Fruit fly (Drosophila melanogaster): ENCODE measurements around the gene r.

r gene

DNA sequence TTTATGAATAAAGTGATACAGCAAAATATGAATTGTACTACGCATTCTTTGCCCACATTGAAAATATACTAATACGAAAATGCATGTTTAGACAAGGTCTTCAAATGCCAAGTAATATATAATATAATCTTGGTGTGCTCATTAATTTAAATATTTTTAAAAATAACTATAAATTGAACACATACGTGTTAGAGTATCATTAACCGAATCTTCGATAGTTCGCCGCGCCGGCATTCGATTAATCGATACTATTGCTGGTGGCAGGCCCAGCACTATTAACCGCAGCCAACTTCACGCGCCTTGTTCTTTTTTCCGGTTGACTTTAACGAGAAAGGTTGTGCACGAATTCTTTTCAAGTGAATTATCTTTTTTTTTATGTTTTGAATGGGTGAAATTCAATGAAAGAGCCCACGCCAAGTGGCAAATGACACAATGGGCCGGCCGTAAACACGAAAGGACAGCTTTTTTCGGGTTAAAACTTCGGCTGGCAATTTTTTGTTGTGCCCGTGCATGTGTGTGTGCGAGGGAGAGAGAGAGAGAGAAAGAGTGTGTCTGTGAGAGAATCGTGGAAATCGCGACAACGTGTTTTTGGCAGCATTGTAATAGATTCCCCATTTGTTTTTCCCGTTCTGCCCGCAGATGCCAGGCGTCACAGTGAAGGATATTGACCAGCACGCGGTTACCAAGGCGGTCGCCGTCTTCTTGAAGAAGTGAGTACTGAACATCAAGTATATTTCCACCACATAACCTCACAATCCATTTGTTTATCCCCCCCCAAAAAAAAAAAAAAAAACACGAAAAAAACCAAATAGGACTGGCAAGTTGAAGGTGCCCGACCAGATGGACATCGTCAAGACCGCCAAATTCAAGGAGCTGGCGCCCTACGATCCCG is 17.3 kb upstream of the r start, which contains the start of gene RpS19a (continued):
- TF ChIP-seq CG7271 (tag; optimal IDR thresholded peaks at IDR 0.05): peak; percentile 77
- TF ChIP-seq dati (GFP tag; IDR thresholded peaks at IDR 0.05): 0 out of 2 replicates have a peak, but pooled peaks have one; percentile 46
- peak; percentile 46 for TF ChIP-seq eyg (GFP tag; optimal IDR thresholded peaks at IDR 0.05)
- peak; percentile 97 for TF ChIP-seq Med (GFP tag)
- peak; percentile 15 to 64 for TF ChIP-seq bsh (GFP tag; optimal IDR thresholded peaks at IDR 0.05)
- peak; percentile 79 for TF ChIP-seq CG18599 (GFP tag; optimal IDR thresholded peaks at IDR 0.05)
- TF ChIP-seq B-H2 (GFP tag; optimal IDR thresholded peaks at IDR 0.05): peak; percentile 92
- peak; percentile 12 for TF ChIP-seq CG10654 (GFP tag; optimal IDR thresholded peaks at IDR 0.05)
- no peak for TF ChIP-seq CG15073 (GFP tag; optimal IDR thresholded peaks at IDR 0.05)
- TF ChIP-seq Atf-2 (GFP tag; optimal IDR thresholded peaks at IDR 0.05): peak; percentile 36
- peak; percentile 67 for TF ChIP-seq CG9817 (tag; optimal IDR thresholded peaks at IDR 0.05)
- peak; percentile 53 for TF ChIP-seq CG12769 (tag; optimal IDR thresholded peaks at IDR 0.05)
- peak; percentile 87 for TF ChIP-seq CG18619 (GFP tag; optimal IDR thresholded peaks at IDR 0.05)
- TF ChIP-seq Max (GFP tag; optimal IDR thresholded peaks at IDR 0.05): peak; percentile 42
- peak; percentile 66; the same call in 2 of the 3 replicates for TF ChIP-seq Mrtf (GFP tag; IDR thresholded peaks at IDR 0.05)
- peak; percentile 95 for TF ChIP-seq ci (GFP tag; IDR thresholded peaks at IDR 0.05)
- no peak for TF ChIP-seq ind (GFP tag; optimal IDR thresholded peaks at IDR 0.05)
- peak; percentile 68 for TF ChIP-seq CG1024 (GFP tag; IDR thresholded peaks at IDR 0.05)
- TF ChIP-seq peb (GFP tag; IDR thresholded peaks at IDR 0.05): peak; percentile 23; the same call in 1 of the 2 replicates
- peak; percentile 92 for TF ChIP-seq CG17568 (GFP tag; optimal IDR thresholded peaks at IDR 0.05)
- TF ChIP-seq wek (GFP tag; optimal IDR thresholded peaks at IDR 0.05): peak; percentile 89
- TF ChIP-seq CG11504 (tag; optimal IDR thresholded peaks at IDR 0.05): no peak
- peak; percentile 90 for TF ChIP-seq CG9727 (GFP tag; optimal IDR thresholded peaks at IDR 0.05)
- peak; percentile 21 for TF ChIP-seq Ssrp (tag; optimal IDR thresholded peaks at IDR 0.05)
- peak; percentile 78 for TF ChIP-seq sug (tag; optimal IDR thresholded peaks at IDR 0.05)
- peak; percentile 32 for TF ChIP-seq CG4617 (GFP tag; optimal IDR thresholded peaks at IDR 0.05; ENCODE audit: borderline replicate concordance)
- peak; percentile 72 for TF ChIP-seq CG14014 (GFP tag; IDR thresholded peaks at IDR 0.05)
- peak; percentile 89 for TF ChIP-seq CG17328 (GFP tag; IDR thresholded peaks at IDR 0.05)
- TF ChIP-seq Stat92E (GFP tag; optimal IDR thresholded peaks at IDR 0.05): peak in 1 of 3 experiments; percentile 35
- peak; percentile 36 for TF ChIP-seq Bteb2 (GFP tag; optimal IDR thresholded peaks at IDR 0.05)
- peak; percentile 88 for TF ChIP-seq BtbVII (GFP tag; optimal IDR thresholded peaks at IDR 0.05)
- peak; percentile 55 for TF ChIP-seq exex (tag; optimal IDR thresholded peaks at IDR 0.05)
- peak; percentile 87 for TF ChIP-seq bigmax (GFP tag; optimal IDR thresholded peaks at IDR 0.05)
- TF ChIP-seq so (GFP tag; IDR thresholded peaks at IDR 0.05): peak; percentile 75
- TF ChIP-seq pb (GFP tag; optimal IDR thresholded peaks at IDR 0.05): peak; percentile 80
- no peak for TF ChIP-seq CG2120 (GFP tag; optimal IDR thresholded peaks at IDR 0.05)
- peak; percentile 89 for TF ChIP-seq CG6765 (GFP tag; optimal IDR thresholded peaks at IDR 0.05)
- no peak for TF ChIP-seq wor (GFP tag; IDR thresholded peaks at IDR 0.05)
- peak; percentile 56 for TF ChIP-seq HLH3B (GFP tag; IDR thresholded peaks at IDR 0.05)
- peak; percentile 74 for TF ChIP-seq Hey (tag; optimal IDR thresholded peaks at IDR 0.05)
- peak; percentile 57 for TF ChIP-seq Mad (GFP tag; optimal IDR thresholded peaks at IDR 0.05)
- peak; percentile 58 for TF ChIP-seq gem (tag; optimal IDR thresholded peaks at IDR 0.05)
- TF ChIP-seq tup (GFP tag; optimal IDR thresholded peaks at IDR 0.05): no peak
- TF ChIP-seq CG4424 (GFP tag; optimal IDR thresholded peaks at IDR 0.05): peak; percentile 76
- TF ChIP-seq H2.0 (GFP tag; IDR thresholded peaks at IDR 0.05): peak; percentile 61; the same call in 1 of the 2 replicates
- TF ChIP-seq dmrt99B (tag; optimal IDR thresholded peaks at IDR 0.05): peak; percentile 68
- peak; percentile 80 for TF ChIP-seq CG10431 (GFP tag; optimal IDR thresholded peaks at IDR 0.05)
- TF ChIP-seq ATbp (GFP tag; optimal IDR thresholded peaks at IDR 0.05): peak; percentile 83
